Fruit fly (Drosophila melanogaster) Kc167 (cell line): ENCODE results near the gene Hrd3.

Experiments used
- Myc ChIP-seq: fragments of >200 bp; optimal IDR thresholded peaks from 2 replicates; lab custom pipeline; 2017; ENCODE audit warnings: missing external identifiers
- Sin3A ChIP-seq: fragments of >200 bp; optimal IDR thresholded peaks from 2 replicates; lab custom pipeline; 2018; ENCODE audit warnings: missing external identifiers
- h ChIP-seq: fragments of >200 bp; optimal IDR thresholded peaks from 3 replicates; lab custom pipeline; 2018; ENCODE audit warnings: missing external identifiers
- insv ChIP-seq: fragments of >200 bp; optimal IDR thresholded peaks from 3 replicates; lab custom pipeline; 2018; ENCODE audit warnings: missing external identifiers
- psq ChIP-seq: fragments of >200 bp; optimal IDR thresholded peaks from 2 replicates; lab custom pipeline; 2017; ENCODE audit warnings: missing external identifiers
- ttk ChIP-seq: sonication (Bioruptor generic); optimal IDR thresholded peaks from 2 replicates; lab custom pipeline; 2017; ENCODE audit warnings: missing external identifiers

Hrd3 gene

dm6 chr3R:23729632-23730471, 28.5 kb downstream of the Hrd3 start:
- no peak for TF ChIP-seq Myc (lab: Kevin White, UChicago)

- no peak for TF ChIP-seq psq
- no peak for TF ChIP-seq ttk (lab: Kevin White, UChicago)
- TF ChIP-seq Sin3A, result no peak
- TF ChIP-seq Myc (lab: Kevin White, UChicago), result no peak
- TF ChIP-seq insv (lab: Kevin White, UChicago), result no peak
- no peak for TF ChIP-seq h (lab: Kevin White, UChicago)
These were observed 29.3 kb downstream of the Hrd3 start for dm6 chr3R:23729066-23729465.

dm6 chr3R:23728086-23728485, 30.3 kb downstream of the Hrd3 start:
- no peak for TF ChIP-seq ttk (lab: Kevin White, UChicago)
- TF ChIP-seq h (lab: Kevin White, UChicago), result no peak

- TF ChIP-seq Myc (lab: Kevin White, UChicago) (no peak), Sin3A (no peak), h (lab: Kevin White, UChicago) (no peak), ttk (lab: Kevin White, UChicago) (no peak), psq (no peak), insv (lab: Kevin White, UChicago) (no peak)
These were observed 30.7 kb downstream of the Hrd3 start for dm6 chr3R:23727657-23728056.

dm6 chr3R:23726740-23727139, 31.6 kb downstream of the Hrd3 start:
- TF ChIP-seq h (lab: Kevin White, UChicago) (no peak), Sin3A (no peak), insv (lab: Kevin White, UChicago) (no peak), ttk (lab: Kevin White, UChicago) (no peak), Myc (lab: Kevin White, UChicago) (no peak), psq (no peak)

dm6 chr3R:23725711-23726349, 32.5 kb downstream of the Hrd3 start:
- TF ChIP-seq Sin3A, result no peak
- TF ChIP-seq psq, result no peak

- no peak for TF ChIP-seq Myc (lab: Kevin White, UChicago)
These were observed 33.4 kb downstream of the Hrd3 start for dm6 chr3R:23724843-23725506.

- TF ChIP-seq Sin3A (no peak), Myc (lab: Kevin White, UChicago) (no peak), insv (lab: Kevin White, UChicago) (no peak), ttk (lab: Kevin White, UChicago) (no peak), psq (no peak), h (lab: Kevin White, UChicago) (no peak)
These were observed 34.8 kb downstream of the Hrd3 start for dm6 chr3R:23723381-23724034.

dm6 chr3R:23722680-23723372, 35.5 kb downstream of the Hrd3 start, which contains the start of gene CG10365:
TSS of gene CG10365 (plus strand) at chr3R:23723331.
- TF ChIP-seq psq, result no peak
- no peak for TF ChIP-seq Sin3A
- TF ChIP-seq insv (lab: Kevin White, UChicago), result no peak
- no peak for TF ChIP-seq ttk (lab: Kevin White, UChicago)

dm6 chr3R:23721936-23722335, 36.4 kb downstream of the Hrd3 start:
- TF ChIP-seq Myc (lab: Kevin White, UChicago), result no peak
- no peak for TF ChIP-seq psq
- TF ChIP-seq insv (lab: Kevin White, UChicago), result no peak
- TF ChIP-seq h (lab: Kevin White, UChicago), result no peak
- no peak for TF ChIP-seq ttk (lab: Kevin White, UChicago)
- TF ChIP-seq Sin3A, result no peak

dm6 chr3R:23721525-23721924, 36.8 kb downstream of the Hrd3 start, which contains the start of gene CG10232:
TSS of gene CG10232 (minus strand) at chr3R:23721625.
- no peak for TF ChIP-seq Sin3A
- TF ChIP-seq Myc (lab: Kevin White, UChicago), result no peak
- no peak for TF ChIP-seq psq
- TF ChIP-seq h (lab: Kevin White, UChicago), result no peak
- TF ChIP-seq insv (lab: Kevin White, UChicago), result no peak
- TF ChIP-seq ttk (lab: Kevin White, UChicago), result no peak
